Worm (Caenorhabditis elegans) whole organism, L3 larva: ENCODE data around the gene fipr-3.

ENCODE experiments used
- ama-1 ChIP-seq: fragments of 150-350 bp; optimal IDR thresholded peaks from 2 replicates; lab custom pipeline; 2018
- daf-12 ChIP-seq: fragments of 150-350 bp; optimal IDR thresholded peaks from 2 replicates; lab custom pipeline; 2014; ENCODE audit warnings: missing biosample characterization, missing genetic modification reagents, missing genetic modification characterization
- nhr-76 ChIP-seq: fragments of 150-350 bp; sonication (generic microtip); optimal IDR thresholded peaks from 5 replicates; lab custom pipeline; 2014; ENCODE audit warnings: missing biosample characterization, missing genetic modification characterization
- pqm-1 ChIP-seq: fragments of 150-350 bp; optimal IDR thresholded peaks from 2 replicates; lab custom pipeline; 2017; ENCODE audit warnings: missing biosample characterization, missing genetic modification characterization, inconsistent platforms

- TF ChIP-seq ama-1 (lab: Kevin White, UChicago), result no peak
- TF ChIP-seq pqm-1 (tag; lab: Kevin White, UChicago), result no peak
- no peak for TF ChIP-seq nhr-76 (tag; lab: Kevin White, UChicago)
- no peak for TF ChIP-seq daf-12
Observed at ce11 chrX:14455419-14455818, 32.2 kb downstream of the fipr-3 start, which contains the start of gene Y66C5A.1.
